Worm (Caenorhabditis elegans) whole organism, early embryonic: ENCODE measurements around the gene idpa-3.

Experiments used
- B0310.2 ChIP-seq: sonication (generic microtip); optimal IDR thresholded peaks from 2 replicates; lab custom pipeline; 2016; ENCODE audit warnings: mild to moderate bottlenecking, missing genetic modification characterization, missing compliant biosample characterization
- ama-1 ChIP-seq: fragments of 150-350 bp; optimal IDR thresholded peaks from 2 replicates; lab custom pipeline; 2014
- ceh-13 ChIP-seq: fragments of 200-800 bp; sonication (Bioruptor generic); optimal IDR thresholded peaks from 2 replicates; lab custom pipeline; 2018; ENCODE audit warnings: mild to moderate bottlenecking, missing genetic modification characterization, missing compliant biosample characterization
- ceh-36 ChIP-seq: sonication (generic microtip); optimal IDR thresholded peaks from 2 replicates; lab custom pipeline; 2016; ENCODE audit warnings: missing genetic modification characterization, inconsistent platforms, missing compliant biosample characterization
- flt-1 ChIP-seq: fragments of 200-800 bp; sonication (Bioruptor generic); IDR thresholded peaks from 2 replicates; pipeline ENCODE4 v1.3.6; 2022; ENCODE audit warnings: missing genetic modification characterization, missing compliant biosample characterization
- hmbx-1 ChIP-seq: sonication (generic microtip); optimal IDR thresholded peaks from 2 replicates; lab custom pipeline; 2016; ENCODE audit warnings: mild to moderate bottlenecking, missing genetic modification characterization, missing compliant biosample characterization
- hmg-4 ChIP-seq: fragments of 200-800 bp; sonication (Bioruptor generic); optimal IDR thresholded peaks from 2 replicates; lab custom pipeline; 2018; ENCODE audit warnings: mild to moderate bottlenecking, missing genetic modification characterization, missing compliant biosample characterization
- hnd-1 ChIP-seq: sonication (generic microtip); optimal IDR thresholded peaks from 2 replicates; lab custom pipeline; 2016; ENCODE audit warnings: missing genetic modification characterization, missing compliant biosample characterization
- scrt-1 ChIP-seq: fragments of 200-800 bp; sonication (Bioruptor generic); IDR thresholded peaks from 2 replicates; pipeline ENCODE4 v1.3.6; 2022; ENCODE audit warnings: missing genetic modification characterization, missing compliant biosample characterization
- sea-1 ChIP-seq: fragments of 200-800 bp; sonication (Bioruptor generic); conservative IDR thresholded peaks from 2 replicates; pipeline ENCODE4 v1.3.6; 2022; ENCODE audit warnings: missing genetic modification characterization, missing compliant biosample characterization
- tbx-11 ChIP-seq: fragments of 200-800 bp; sonication (Bioruptor generic); IDR thresholded peaks from 2 replicates; pipeline ENCODE4 v1.3.6; 2022; ENCODE audit warnings: missing genetic modification characterization, missing compliant biosample characterization
- tbx-37 ChIP-seq: fragments of 200-800 bp; sonication (Bioruptor generic); conservative IDR thresholded peaks from 2 replicates; pipeline ENCODE4 v1.3.6; 2022; ENCODE audit warnings: missing genetic modification reagents, missing genetic modification characterization, missing compliant biosample characterization
- tra-4 ChIP-seq: sonication (generic microtip); optimal IDR thresholded peaks from 2 replicates; lab custom pipeline; 2017; ENCODE audit warnings: missing genetic modification characterization, missing compliant biosample characterization

ce11 chrX:10302430-10302829 lies 33.8 kb upstream of the idpa-3 start, which contains the start of gene fip-5:
- TF ChIP-seq tra-4, result no peak
- TF ChIP-seq B0310.2 (tag; lab: Kevin White, UChicago), result no peak
- TF ChIP-seq flt-1, result no peak
- no peak for TF ChIP-seq scrt-1 (GFP tag; lab: Robert Waterston, UW)
- TF ChIP-seq ama-1 (lab: Kevin White, UChicago), result no peak
- no peak for TF ChIP-seq hmg-4
- no peak for TF ChIP-seq tbx-37 (GFP tag; lab: Robert Waterston, UW)
- no peak for TF ChIP-seq hmbx-1
- TF ChIP-seq tbx-11 (GFP tag; lab: Robert Waterston, UW), result no peak
- no peak for TF ChIP-seq sea-1 (GFP tag; lab: Robert Waterston, UW)
- TF ChIP-seq hnd-1 (tag; lab: Kevin White, UChicago), result no peak
- no peak for TF ChIP-seq ceh-36 (tag; lab: Kevin White, UChicago)
- no peak for TF ChIP-seq ceh-13 (GFP tag; lab: Kevin White, UChicago)
